Fruit fly (Drosophila melanogaster) whole organism, prepupa: ENCODE measurements around the gene yellow-f2.

Source experiments
- Blimp-1 ChIP-seq: fragments of 200-800 bp; sonication (Bioruptor generic); optimal IDR thresholded peaks from 3 replicates; lab custom pipeline; 2017; ENCODE audit warnings: missing biosample characterization, missing genetic modification characterization, mild to moderate bottlenecking, moderate library complexity, missing genetic modification reagents
- CG10631 ChIP-seq: fragments of 200-800 bp; sonication (Bioruptor generic); optimal IDR thresholded peaks from 2 replicates; lab custom pipeline; 2016; ENCODE audit warnings: missing biosample characterization, missing genetic modification characterization
- CG11762 ChIP-seq: fragments of 200-800 bp; sonication (Bioruptor generic); optimal IDR thresholded peaks from 3 replicates; lab custom pipeline; 2016; ENCODE audit warnings: missing biosample characterization, missing genetic modification characterization; ENCODE audit not compliant: insufficient read depth
- CG15336 ChIP-seq: fragments of 200-800 bp; sonication (Bioruptor generic); IDR thresholded peaks from 2 replicates; pipeline ENCODE4 v1.3.6; 2022; ENCODE audit warnings: missing biosample characterization, missing genetic modification characterization
- CG16779 ChIP-seq: fragments of 200-800 bp; sonication (Bioruptor generic); optimal IDR thresholded peaks from 3 replicates; lab custom pipeline; 2017; ENCODE audit warnings: missing biosample characterization, mild to moderate bottlenecking, missing genetic modification characterization
- CG3032 ChIP-seq: fragments of 200-800 bp; optimal IDR thresholded peaks from 2 replicates; lab custom pipeline; 2019; ENCODE audit warnings: missing biosample characterization, mild to moderate bottlenecking, missing genetic modification characterization, moderate library complexity
- CG31627 ChIP-seq: fragments of 200-800 bp; sonication (Bioruptor generic); optimal IDR thresholded peaks from 3 replicates; lab custom pipeline; 2016; ENCODE audit warnings: missing biosample characterization, missing genetic modification characterization
- CG32006 ChIP-seq: fragments of 200-800 bp; sonication (Bioruptor generic); optimal IDR thresholded peaks from 3 replicates; lab custom pipeline; 2017; ENCODE audit warnings: missing biosample characterization, mild to moderate bottlenecking, missing genetic modification characterization
- CG3919 ChIP-seq: fragments of 200-800 bp; sonication (Bioruptor generic); optimal IDR thresholded peaks from 3 replicates; lab custom pipeline; 2016; ENCODE audit warnings: missing biosample characterization, missing genetic modification characterization
- CG4318 ChIP-seq: fragments of 200-800 bp; sonication (Bioruptor generic); optimal IDR thresholded peaks from 3 replicates; lab custom pipeline; 2017; ENCODE audit warnings: missing biosample characterization, mild to moderate bottlenecking, missing genetic modification characterization
- CG6163 ChIP-seq: fragments of 200-800 bp; sonication (Bioruptor generic); IDR thresholded peaks from 3 replicates; pipeline ENCODE4 v1.3.6; 2022; ENCODE audit warnings: missing biosample characterization, missing genetic modification characterization
- CG6276 ChIP-seq: fragments of 200-800 bp; sonication (Bioruptor generic); optimal IDR thresholded peaks from 2 replicates; lab custom pipeline; 2017; ENCODE audit warnings: missing biosample characterization, mild to moderate bottlenecking, missing genetic modification characterization
- CG6808 ChIP-seq: fragments of 200-800 bp; sonication (Bioruptor generic); optimal IDR thresholded peaks from 3 replicates; lab custom pipeline; 2017; ENCODE audit warnings: missing biosample characterization, missing genetic modification characterization, mild to moderate bottlenecking, moderate library complexity, missing genetic modification reagents
- CG6854 ChIP-seq: fragments of 200-800 bp; sonication (Bioruptor generic); optimal IDR thresholded peaks from 2 replicates; lab custom pipeline; 2017; ENCODE audit warnings: missing biosample characterization, mild to moderate bottlenecking, missing genetic modification characterization
- CG7368 ChIP-seq: fragments of 200-800 bp; sonication (Bioruptor generic); optimal IDR thresholded peaks from 3 replicates; lab custom pipeline; 2016; ENCODE audit warnings: missing biosample characterization, missing genetic modification characterization
- CG8119 ChIP-seq: fragments of 200-800 bp; sonication (Bioruptor generic); IDR thresholded peaks from 3 replicates; pipeline ENCODE4 v1.3.6; 2022; ENCODE audit warnings: missing biosample characterization, missing genetic modification characterization
- CG8319 ChIP-seq: fragments of 200-800 bp; sonication (Bioruptor generic); optimal IDR thresholded peaks from 3 replicates; lab custom pipeline; 2016; ENCODE audit warnings: missing biosample characterization, missing genetic modification characterization
- CG9139 ChIP-seq: fragments of 200-800 bp; sonication (Bioruptor generic); optimal IDR thresholded peaks from 3 replicates; lab custom pipeline; 2017; ENCODE audit warnings: missing biosample characterization, mild to moderate bottlenecking, missing genetic modification characterization
- Eip75B ChIP-seq: fragments of 200-800 bp; sonication (Bioruptor generic); optimal IDR thresholded peaks from 3 replicates; lab custom pipeline; 2016; ENCODE audit warnings: missing biosample characterization, missing genetic modification characterization
- Eip78C ChIP-seq: fragments of 200-800 bp; sonication (Bioruptor generic); peaks from one replicate; lab custom pipeline; 2016; ENCODE audit warnings: missing biosample characterization, missing genetic modification characterization
- Ets21C ChIP-seq: fragments of 200-800 bp; sonication (Bioruptor generic); optimal IDR thresholded peaks from 3 replicates; lab custom pipeline; 2016; ENCODE audit warnings: missing biosample characterization, missing genetic modification characterization
- Ets96B ChIP-seq: fragments of 200-800 bp; optimal IDR thresholded peaks from 2 replicates; lab custom pipeline; 2019; ENCODE audit warnings: missing biosample characterization, mild to moderate bottlenecking, missing genetic modification characterization, moderate library complexity
- Hr38 ChIP-seq: sonication (Bioruptor generic); optimal IDR thresholded peaks from 2 replicates; lab custom pipeline; 2016; ENCODE audit warnings: missing biosample characterization, missing genetic modification characterization
- Hr39 ChIP-seq: fragments of 200-800 bp; sonication (Bioruptor generic); optimal IDR thresholded peaks from 2 replicates; lab custom pipeline; 2016; ENCODE audit warnings: missing biosample characterization, missing genetic modification characterization
- Hr4 ChIP-seq: fragments of 200-800 bp; sonication (Bioruptor generic); optimal IDR thresholded peaks from 3 replicates; lab custom pipeline; 2016; ENCODE audit warnings: missing biosample characterization, missing genetic modification characterization
- Lpt ChIP-seq: fragments of 200-800 bp; sonication (Bioruptor generic); optimal IDR thresholded peaks from 3 replicates; lab custom pipeline; 2016; ENCODE audit warnings: missing biosample characterization, missing genetic modification characterization
- Met ChIP-seq: fragments of 200-800 bp; sonication (Bioruptor generic); optimal IDR thresholded peaks from 3 replicates; lab custom pipeline; 2016; ENCODE audit warnings: missing biosample characterization, missing genetic modification characterization
- OdsH ChIP-seq: fragments of 200-800 bp; sonication (Bioruptor generic); optimal IDR thresholded peaks from 3 replicates; lab custom pipeline; 2016; ENCODE audit warnings: missing biosample characterization, missing genetic modification characterization
- Smox ChIP-seq: fragments of 200-800 bp; sonication (Bioruptor generic); optimal IDR thresholded peaks from 3 replicates; lab custom pipeline; 2016; ENCODE audit warnings: missing biosample characterization, missing genetic modification characterization
- Sox14 ChIP-seq: fragments of 200-800 bp; sonication (Bioruptor generic); optimal IDR thresholded peaks from 3 replicates; lab custom pipeline; 2016; ENCODE audit warnings: missing biosample characterization, missing genetic modification characterization
- achi ChIP-seq: fragments of 200-800 bp; sonication (Bioruptor generic); optimal IDR thresholded peaks from 3 replicates; lab custom pipeline; 2016; ENCODE audit warnings: missing biosample characterization, missing genetic modification characterization
- acj6 ChIP-seq: fragments of 200-800 bp; sonication (Bioruptor generic); optimal IDR thresholded peaks from 3 replicates; lab custom pipeline; 2016; ENCODE audit warnings: missing biosample characterization, missing genetic modification characterization
- cyc ChIP-seq: fragments of 200-800 bp; sonication (Bioruptor generic); optimal IDR thresholded peaks from 3 replicates; lab custom pipeline; 2016; ENCODE audit warnings: missing biosample characterization, missing genetic modification characterization
- dac ChIP-seq: fragments of 200-800 bp; sonication (Bioruptor generic); optimal IDR thresholded peaks from 2 replicates; lab custom pipeline; 2017; ENCODE audit warnings: missing biosample characterization, mild to moderate bottlenecking, missing genetic modification characterization
- eg ChIP-seq: fragments of 200-800 bp; sonication (Bioruptor generic); IDR thresholded peaks from 3 replicates; pipeline ENCODE4 v1.3.6; 2022; ENCODE audit warnings: missing biosample characterization, missing genetic modification characterization
- esn ChIP-seq: fragments of 200-800 bp; sonication (Bioruptor generic); optimal IDR thresholded peaks from 2 replicates; lab custom pipeline; 2016; ENCODE audit warnings: missing biosample characterization, mild to moderate bottlenecking, missing genetic modification characterization, moderate library complexity
- fd59A ChIP-seq: fragments of 200-800 bp; sonication (Bioruptor generic); optimal IDR thresholded peaks from 2 replicates; lab custom pipeline; 2017; ENCODE audit warnings: missing biosample characterization, mild to moderate bottlenecking, missing genetic modification characterization, missing genetic modification reagents
- fd85E ChIP-seq: fragments of 200-800 bp; sonication (Bioruptor generic); optimal IDR thresholded peaks from 3 replicates; lab custom pipeline; 2016; ENCODE audit warnings: missing biosample characterization, missing genetic modification characterization
- lz ChIP-seq: fragments of 200-800 bp; sonication (Bioruptor generic); optimal IDR thresholded peaks from 3 replicates; lab custom pipeline; 2016; ENCODE audit warnings: missing biosample characterization, missing genetic modification characterization
- salr ChIP-seq, 2 experiments: fragments of 200-800 bp; sonication (Bioruptor generic); optimal IDR thresholded peaks; 3 replicates each; lab custom pipeline; 2016 to 2018; ENCODE audit warnings: missing biosample characterization in 2 of 2, missing genetic modification characterization in 2 of 2, mild to moderate bottlenecking in 1 of 2
- spab ChIP-seq: fragments of 200-800 bp; sonication (Bioruptor generic); optimal IDR thresholded peaks from 2 replicates; lab custom pipeline; 2017; ENCODE audit warnings: missing biosample characterization, mild to moderate bottlenecking, missing genetic modification characterization, missing genetic modification reagents
- ss ChIP-seq, 2 experiments: fragments of 200-800 bp; sonication (Bioruptor generic); optimal IDR thresholded peaks; 2 replicates in 1 of 2; 3 replicates in 1 of 2; lab custom pipeline; 2017 to 2018; ENCODE audit warnings: mild to moderate bottlenecking in 2 of 2, missing biosample characterization in 2 of 2, missing genetic modification characterization in 2 of 2, moderate library complexity in 1 of 2
- svp ChIP-seq: fragments of 200-800 bp; sonication (Bioruptor generic); peaks from one replicate; lab custom pipeline; 2016; ENCODE audit warnings: missing biosample characterization, missing genetic modification characterization
- vri ChIP-seq: fragments of 200-800 bp; sonication (Bioruptor generic); optimal IDR thresholded peaks from 3 replicates; lab custom pipeline; 2016; ENCODE audit warnings: missing biosample characterization, mild to moderate bottlenecking, missing genetic modification characterization

Gene yellow-f2

DNA sequence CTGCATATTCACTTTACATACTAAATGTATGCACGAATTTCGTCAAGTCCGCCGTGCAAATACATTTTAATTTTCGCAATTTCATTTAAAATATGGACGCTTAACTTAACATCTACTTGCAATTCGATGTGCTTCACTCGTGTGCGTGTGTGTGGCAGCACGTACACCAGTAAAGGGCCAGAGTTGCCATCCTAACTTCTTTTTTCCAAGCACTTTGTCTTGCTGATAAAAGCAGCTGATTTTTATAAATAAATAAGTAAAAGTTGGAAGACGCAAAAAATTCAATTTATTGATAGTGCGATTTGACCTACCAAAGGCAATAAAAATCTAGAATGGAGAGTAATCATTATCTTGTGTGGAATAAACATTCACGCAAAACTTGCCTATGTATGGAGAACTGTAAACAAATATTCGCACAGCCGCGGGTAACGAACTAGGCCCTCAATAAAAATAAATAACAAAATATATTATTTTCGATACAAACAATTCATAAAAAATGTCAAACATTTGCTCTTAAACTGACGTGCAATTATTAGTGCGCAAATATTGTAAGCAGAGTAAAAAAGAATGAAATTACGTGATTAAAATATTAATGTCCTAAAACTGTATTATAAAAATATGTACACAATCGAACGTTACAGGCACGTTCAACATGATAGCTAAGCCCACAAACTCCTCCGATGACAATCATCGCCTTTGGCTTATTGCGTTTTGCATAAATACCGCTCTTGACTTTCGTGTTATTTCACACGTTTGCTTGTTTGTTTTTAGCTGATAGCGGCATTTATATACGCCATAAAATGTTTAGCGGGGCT, 12.6 kb downstream of the yellow-f2 start (continued):
- TF ChIP-seq Sox14 = peak; percentile 30
- TF ChIP-seq CG9139 (GFP tag; lab: Kevin White, UChicago) = no peak
- peak; percentile 44 for TF ChIP-seq lz (GFP tag; lab: Kevin White, UChicago)
- TF ChIP-seq Lpt (GFP tag; lab: Kevin White, UChicago) = peak; percentile 55
- TF ChIP-seq CG6276 (GFP tag; lab: Kevin White, UChicago) = peak; percentile 70
- peak; percentile 60 for TF ChIP-seq esn (GFP tag; lab: Kevin White, UChicago)
- TF ChIP-seq Met (GFP tag; lab: Kevin White, UChicago) = peak; percentile 65
- TF ChIP-seq CG32006 = peak; percentile 79
- no peak for TF ChIP-seq Blimp-1 (GFP tag; lab: Kevin White, UChicago)
- TF ChIP-seq Hr39 (GFP tag; lab: Kevin White, UChicago) = peak; percentile 50
- TF ChIP-seq CG6854 = no peak
- TF ChIP-seq Ets21C (GFP tag; lab: Kevin White, UChicago) = no peak
- TF ChIP-seq CG31627 (GFP tag; lab: Kevin White, UChicago) = peak; percentile 49
- peak; percentile 67 for TF ChIP-seq CG6163 (GFP tag; lab: Robert Waterston, UW)
- TF ChIP-seq Hr4 = peak; percentile 65
- TF ChIP-seq Hr38 (GFP tag; lab: Kevin White, UChicago) = no peak
- peak; percentile 71 for TF ChIP-seq CG8119

DNA sequence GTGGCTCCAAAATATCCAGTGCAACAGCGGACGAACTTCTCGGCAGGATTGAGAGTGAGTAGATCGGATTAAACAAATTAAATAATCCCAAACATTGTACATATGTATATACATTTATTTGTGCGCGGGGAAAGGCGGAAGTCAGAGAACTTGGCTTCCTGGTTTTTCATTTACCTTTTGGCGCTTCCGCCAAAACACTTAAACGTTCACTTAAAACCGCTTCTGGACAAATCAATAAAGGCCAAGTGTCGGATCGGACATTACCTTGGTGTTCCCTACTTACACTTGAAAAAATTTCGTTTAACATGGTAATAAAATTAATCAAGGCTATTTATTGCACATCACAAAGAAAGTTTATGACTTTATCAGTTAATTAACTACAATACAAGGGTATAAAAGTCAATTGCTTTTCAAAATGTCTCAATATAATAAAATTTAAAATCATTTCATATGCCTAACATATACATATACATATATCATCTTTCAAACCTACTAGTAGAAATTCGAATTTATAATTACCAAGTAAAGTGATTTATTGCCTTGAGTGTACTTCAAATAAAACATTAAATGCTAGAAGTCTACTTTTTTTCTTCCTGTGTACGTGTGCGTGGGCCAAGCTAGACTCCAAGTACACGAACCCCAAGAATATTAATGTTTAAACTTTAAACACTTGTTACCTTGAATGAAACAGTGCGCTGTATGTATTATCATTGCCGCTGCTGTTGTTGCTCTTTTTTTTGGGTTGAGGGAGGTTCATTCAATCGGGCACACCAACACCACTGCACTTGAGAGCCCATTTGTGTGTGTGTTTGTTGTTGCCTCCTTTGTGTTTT, 13.4 kb downstream of the yellow-f2 start:
- TF ChIP-seq CG6276 (GFP tag; lab: Kevin White, UChicago) = peak; percentile 70
- TF ChIP-seq Hr39 (GFP tag; lab: Kevin White, UChicago) = peak; percentile 67
- TF ChIP-seq eg (GFP tag; lab: Robert Waterston, UW) = peak; percentile 79
- peak; percentile 78 for TF ChIP-seq CG8119
- peak; percentile 45 for TF ChIP-seq Ets21C (GFP tag; lab: Kevin White, UChicago)
- peak; percentile 79 for TF ChIP-seq CG15336 (GFP tag; lab: Robert Waterston, UW)
- peak; percentile 53 for TF ChIP-seq dac (GFP tag; lab: Kevin White, UChicago)
- TF ChIP-seq Smox (GFP tag; lab: Kevin White, UChicago) = peak; percentile 74
- peak; percentile 81 for TF ChIP-seq Eip75B (GFP tag; lab: Kevin White, UChicago)
- peak; percentile 8 for TF ChIP-seq Blimp-1 (GFP tag; lab: Kevin White, UChicago)
- TF ChIP-seq ss (GFP tag; optimal IDR thresholded peaks at IDR 0.05; lab: Kevin White, UChicago) = peak; percentile 55 to 76
- no peak for TF ChIP-seq Hr38 (GFP tag; lab: Kevin White, UChicago)
- TF ChIP-seq CG4318 (GFP tag; lab: Kevin White, UChicago) = peak; percentile 72
- TF ChIP-seq vri (GFP tag; lab: Kevin White, UChicago) = no peak
- peak; percentile 96 for TF ChIP-seq Eip78C (GFP tag; lab: Kevin White, UChicago)
- peak; percentile 78 for TF ChIP-seq spab (GFP tag; lab: Kevin White, UChicago)
- peak; percentile 79 for TF ChIP-seq CG3032 (tag; lab: Kevin White, UChicago)
- peak; percentile 60 for TF ChIP-seq CG7368 (GFP tag; lab: Kevin White, UChicago)
- peak; percentile 18 to 67 for TF ChIP-seq salr (GFP tag; optimal IDR thresholded peaks at IDR 0.05; lab: Kevin White, UChicago)
- TF ChIP-seq fd59A (GFP tag; lab: Kevin White, UChicago) = peak; percentile 64
- TF ChIP-seq achi (GFP tag; lab: Kevin White, UChicago) = peak; percentile 68
- TF ChIP-seq fd85E (GFP tag; lab: Kevin White, UChicago) = no peak
- TF ChIP-seq Met (GFP tag; lab: Kevin White, UChicago) = peak; percentile 77
- peak; percentile 76 for TF ChIP-seq Ets96B (tag; lab: Kevin White, UChicago)
- peak; percentile 76 for TF ChIP-seq CG11762 (GFP tag; lab: Kevin White, UChicago)
- peak; percentile 72 for TF ChIP-seq acj6 (GFP tag; lab: Kevin White, UChicago)
- TF ChIP-seq CG6808 (GFP tag; lab: Kevin White, UChicago) = peak; percentile 83
- peak; percentile 45 for TF ChIP-seq CG16779
- TF ChIP-seq Sox14 = peak; percentile 22
- peak; percentile 67 for TF ChIP-seq CG10631
- TF ChIP-seq Lpt (GFP tag; lab: Kevin White, UChicago) = peak; percentile 40
- peak; percentile 68 for TF ChIP-seq Hr4
- peak; percentile 21 for TF ChIP-seq CG9139 (GFP tag; lab: Kevin White, UChicago)
- TF ChIP-seq svp (GFP tag; lab: Kevin White, UChicago) = peak; percentile 89
- peak; percentile 77 for TF ChIP-seq OdsH
- TF ChIP-seq esn (GFP tag; lab: Kevin White, UChicago) = peak; percentile 85
- TF ChIP-seq CG8319 = peak; percentile 59
- TF ChIP-seq CG32006 = peak; percentile 80
- peak; percentile 77 for TF ChIP-seq cyc (GFP tag; lab: Kevin White, UChicago)
- peak; percentile 80 for TF ChIP-seq lz (GFP tag; lab: Kevin White, UChicago)
- peak; percentile 84 for TF ChIP-seq CG3919 (GFP tag; lab: Kevin White, UChicago)
